Fruit fly (Drosophila melanogaster) whole organism, embryonic: ENCODE data around the gene CG11893.

Source experiments
- CG10366 ChIP-seq: fragments of 200-800 bp; sonication (Bioruptor generic); IDR thresholded peaks from 2 replicates; pipeline ENCODE4 v1.3.6; 2022; ENCODE audit warnings: missing biosample characterization, missing genetic modification characterization
- CG4730 ChIP-seq: fragments of 200-800 bp; sonication (Bioruptor generic); IDR thresholded peaks from 2 replicates; pipeline ENCODE4 v1.3.6; 2022; ENCODE audit warnings: missing biosample characterization, missing genetic modification characterization
- Dek ChIP-seq: fragments of 200-800 bp; sonication (Bioruptor generic); optimal IDR thresholded peaks from 3 replicates; lab custom pipeline; 2019; ENCODE audit warnings: missing biosample characterization, mild to moderate bottlenecking, missing genetic modification characterization, moderate library complexity
- Fer3 ChIP-seq: fragments of 200-800 bp; sonication (Bioruptor generic); optimal IDR thresholded peaks from 2 replicates; lab custom pipeline; 2018; ENCODE audit warnings: missing biosample characterization, mild to moderate bottlenecking, missing genetic modification characterization, moderate library complexity
- Gug ChIP-seq: fragments of 200-800 bp; sonication (Bioruptor generic); IDR thresholded peaks from 4 replicates; pipeline ENCODE4 v1.3.6; 2022; ENCODE audit warnings: missing biosample characterization, missing genetic modification characterization
- Hsf ChIP-seq: fragments of 200-800 bp; sonication (Bioruptor generic); optimal IDR thresholded peaks from 3 replicates; lab custom pipeline; 2016; ENCODE audit warnings: missing biosample characterization, missing genetic modification characterization
- bsh ChIP-seq, 2 experiments: fragments of 200-800 bp; sonication (Bioruptor generic); optimal IDR thresholded peaks; 2 replicates each; lab custom pipeline; 2017 to 2018; ENCODE audit warnings: mild to moderate bottlenecking in 2 of 2, missing biosample characterization in 2 of 2, missing genetic modification characterization in 2 of 2, moderate library complexity in 1 of 2
- p53 ChIP-seq: fragments of 200-800 bp; sonication (Bioruptor generic); optimal IDR thresholded peaks from 2 replicates; lab custom pipeline; 2016; ENCODE audit warnings: missing biosample characterization, missing genetic modification characterization
- twi ChIP-seq: fragments of 200-800 bp; optimal IDR thresholded peaks from 2 replicates; lab custom pipeline; 2019; ENCODE audit warnings: missing biosample characterization, mild to moderate bottlenecking, missing genetic modification characterization, moderate library complexity
- yki ChIP-seq: fragments of >200 bp; optimal IDR thresholded peaks from 3 replicates; lab custom pipeline; 2018

dm6 chr3R:25300575-25300974, 10.9 kb downstream of the CG11893 start, which contains the start of gene CG13659:
- TF ChIP-seq twi (tag; lab: Kevin White, UChicago) (no peak), yki (lab: Kevin White, UChicago) (no peak), CG4730 (no peak), Gug (GFP tag; lab: Robert Waterston, UW) (no peak), Fer3 (tag; lab: Kevin White, UChicago) (no peak), Dek (no peak), bsh (GFP tag; optimal IDR thresholded peaks at IDR 0.05; lab: Kevin White, UChicago) (no peak), Hsf (GFP tag; lab: Kevin White, UChicago) (no peak), CG10366 (GFP tag; lab: Robert Waterston, UW) (no peak), p53 (GFP tag; lab: Kevin White, UChicago) (no peak)
